Fruit fly (Drosophila melanogaster): ENCODE measurements around the gene CG11158.

Gene CG11158

dm6 chrX:13644696-13645393 is 37.9 kb upstream of the CG11158 start (continued):
- TF ChIP-seq CG9139 (GFP tag; optimal IDR thresholded peaks at IDR 0.05) (peak; percentile 90), svp (GFP tag) (peak; percentile 59), CG6276 (GFP tag; optimal IDR thresholded peaks at IDR 0.05) (peak; percentile 62), CG31627 (GFP tag; optimal IDR thresholded peaks at IDR 0.05) (no peak), CG11902 (GFP tag; optimal IDR thresholded peaks at IDR 0.05) (no peak), Sox15 (GFP tag; optimal IDR thresholded peaks at IDR 0.05) (no peak), Hr4 (GFP tag; optimal IDR thresholded peaks at IDR 0.05) (no peak), esn (GFP tag; optimal IDR thresholded peaks at IDR 0.05) (no peak), Eip78C (GFP tag) (peak; percentile 77), dac (GFP tag; optimal IDR thresholded peaks at IDR 0.05) (no peak), Sox14 (GFP tag; optimal IDR thresholded peaks at IDR 0.05) (no peak), ss (GFP tag; optimal IDR thresholded peaks at IDR 0.05) (peak; percentile 87 to 89), fd59A (GFP tag; optimal IDR thresholded peaks at IDR 0.05) (no peak), Met (GFP tag; optimal IDR thresholded peaks at IDR 0.05) (peak; percentile 21), lz (GFP tag; optimal IDR thresholded peaks at IDR 0.05) (no peak), CG11294 (GFP tag; IDR thresholded peaks at IDR 0.05) (no peak), CG3032 (tag; optimal IDR thresholded peaks at IDR 0.05) (peak; percentile 15), topi (GFP tag; optimal IDR thresholded peaks at IDR 0.05) (peak; percentile 30), achi (GFP tag; optimal IDR thresholded peaks at IDR 0.05) (peak; percentile 8), Smox (GFP tag; optimal IDR thresholded peaks at IDR 0.05) (no peak), Sox102F (GFP tag; optimal IDR thresholded peaks at IDR 0.05) (peak; percentile 63), pdm3 (GFP tag; optimal IDR thresholded peaks at IDR 0.05) (peak; percentile 8), salr (GFP tag; optimal IDR thresholded peaks at IDR 0.05) (peak in 1 of 2 experiments; percentile 0), CG16779 (tag; optimal IDR thresholded peaks at IDR 0.05) (peak; percentile 61), Eip75B (GFP tag; optimal IDR thresholded peaks at IDR 0.05) (peak; percentile 35), Ets96B (tag; optimal IDR thresholded peaks at IDR 0.05) (peak; percentile 32)

DNA sequence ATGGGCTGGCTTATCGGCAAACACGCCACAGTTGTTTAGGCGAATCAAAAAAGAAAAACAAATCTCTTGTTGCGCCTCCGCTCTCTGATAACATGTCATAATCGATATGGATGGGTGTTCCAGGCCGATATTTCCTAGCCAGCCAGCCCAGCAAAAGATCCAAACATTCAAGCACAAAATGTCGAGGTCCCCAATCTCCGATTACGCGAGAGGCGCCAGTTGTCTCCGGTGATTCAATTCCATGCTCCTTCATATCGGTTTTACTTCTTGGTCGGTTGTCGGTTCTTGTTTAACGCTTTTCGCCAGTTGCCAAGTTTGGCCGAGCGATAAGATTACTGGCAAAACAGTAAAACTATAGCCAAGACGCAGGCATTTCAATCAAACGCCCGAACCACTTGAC is 36.6 kb upstream of the CG11158 start:
- TF ChIP-seq pdm3 (GFP tag; optimal IDR thresholded peaks at IDR 0.05) (no peak), CG32006 (GFP tag; optimal IDR thresholded peaks at IDR 0.05) (no peak), Smox (GFP tag; optimal IDR thresholded peaks at IDR 0.05) (no peak), CG11762 (GFP tag; optimal IDR thresholded peaks at IDR 0.05; ENCODE audit: insufficient read depth) (no peak), cyc (GFP tag; optimal IDR thresholded peaks at IDR 0.05) (no peak), CG6163 (GFP tag; IDR thresholded peaks at IDR 0.05) (no peak)

- TF ChIP-seq CG9139 (GFP tag; optimal IDR thresholded peaks at IDR 0.05): no peak
- peak; percentile 51 for TF ChIP-seq CG6276 (GFP tag; optimal IDR thresholded peaks at IDR 0.05)
- no peak for TF ChIP-seq lz (GFP tag; optimal IDR thresholded peaks at IDR 0.05)
- peak; percentile 60 for TF ChIP-seq svp (GFP tag)
- TF ChIP-seq CG15336 (GFP tag; IDR thresholded peaks at IDR 0.05): no peak
- TF ChIP-seq salr (GFP tag; optimal IDR thresholded peaks at IDR 0.05): no peak
- no peak for TF ChIP-seq CG1621 (tag; optimal IDR thresholded peaks at IDR 0.05)
- no peak for TF ChIP-seq achi (GFP tag; optimal IDR thresholded peaks at IDR 0.05)
- no peak for TF ChIP-seq CG4318 (GFP tag; optimal IDR thresholded peaks at IDR 0.05)
Measured at dm6 chrX:13648819-13649218, 33.9 kb upstream of the CG11158 start.

- no peak for TF ChIP-seq dac (GFP tag; optimal IDR thresholded peaks at IDR 0.05)
- TF ChIP-seq CG10631 (GFP tag; optimal IDR thresholded peaks at IDR 0.05): no peak
- TF ChIP-seq Eip93F (GFP tag; optimal IDR thresholded peaks at IDR 0.05): no peak
- TF ChIP-seq esn (GFP tag; optimal IDR thresholded peaks at IDR 0.05): no peak
- TF ChIP-seq CG11294 (GFP tag; IDR thresholded peaks at IDR 0.05): no peak
Measured at dm6 chrX:13649801-13650200, 33.0 kb upstream of the CG11158 start.
